Worm (Caenorhabditis elegans) whole organism, L4 larva: ENCODE data around the gene srz-12.

Experiments
- ZK337.2 ChIP-seq: fragments of 200-800 bp; sonication (Bioruptor generic); IDR thresholded peaks from 2 replicates; pipeline ENCODE4 v1.3.6; 2022; ENCODE audit warnings: missing genetic modification reagents, missing genetic modification characterization, missing compliant biosample characterization
- aha-1 ChIP-seq: fragments of 150-350 bp; peaks from one replicate; lab custom pipeline; 2014; ENCODE audit warnings: missing biosample characterization, missing genetic modification characterization
- ceh-32 ChIP-seq: sonication (generic microtip); optimal IDR thresholded peaks from 2 replicates; lab custom pipeline; 2016; ENCODE audit warnings: mild to moderate bottlenecking, missing genetic modification characterization, missing compliant biosample characterization; ENCODE audit not compliant: poor library complexity
- ceh-62 ChIP-seq: sonication (generic microtip); optimal IDR thresholded peaks from 2 replicates; lab custom pipeline; 2017; ENCODE audit warnings: missing biosample characterization, missing genetic modification characterization
- ces-1 ChIP-seq: fragments of 150-350 bp; sonication (generic microtip); optimal IDR thresholded peaks from 4 replicates; lab custom pipeline; 2014; ENCODE audit warnings: missing biosample characterization, missing genetic modification reagents, missing genetic modification characterization
- daf-16 ChIP-seq, 3 experiments: sonication (generic microtip); optimal IDR thresholded peaks; 2 replicates each; lab custom pipeline; 2016 to 2017; ENCODE audit warnings: missing genetic modification characterization in 3 of 3, missing genetic modification reagents in 3 of 3, mild to moderate bottlenecking in 2 of 3, missing compliant biosample characterization in 2 of 3, missing biosample characterization in 1 of 3, moderate library complexity in 1 of 3
- dmd-6 ChIP-seq: fragments of 200-800 bp; sonication (Bioruptor generic); IDR thresholded peaks from 2 replicates; pipeline ENCODE4 v1.3.6; 2022; ENCODE audit warnings: missing genetic modification reagents, missing genetic modification characterization, missing compliant biosample characterization
- dpl-1 ChIP-seq: fragments of 150-350 bp; optimal IDR thresholded peaks from 2 replicates; lab custom pipeline; 2014; ENCODE audit warnings: missing biosample characterization, missing genetic modification reagents, missing genetic modification characterization
- duxl-1 ChIP-seq: sonication (generic microtip); optimal IDR thresholded peaks from 2 replicates; lab custom pipeline; 2016; ENCODE audit warnings: mild to moderate bottlenecking, missing genetic modification characterization, moderate library complexity, missing compliant biosample characterization; ENCODE audit not compliant: poor library complexity
- dve-1 ChIP-seq: sonication (generic microtip); optimal IDR thresholded peaks from 2 replicates; lab custom pipeline; 2017; ENCODE audit warnings: antibody characterized with exemption, mild to moderate bottlenecking, missing genetic modification characterization, missing compliant biosample characterization; ENCODE audit not compliant: insufficient read depth
- fkh-10 ChIP-seq: fragments of 150-350 bp; optimal IDR thresholded peaks from 2 replicates; lab custom pipeline; 2014; ENCODE audit warnings: missing biosample characterization, missing genetic modification reagents, missing genetic modification characterization
- hif-1 ChIP-seq, 2 experiments: sonication (generic microtip); optimal IDR thresholded peaks; 2 replicates each; lab custom pipeline; 2016 to 2017; ENCODE audit warnings: missing compliant biosample characterization in 2 of 2, missing genetic modification characterization in 2 of 2, missing genetic modification reagents in 2 of 2, missing genotype in 2 of 2, mild to moderate bottlenecking in 1 of 2
- hlh-11 ChIP-seq: fragments of 200-800 bp; sonication (Bioruptor generic); optimal IDR thresholded peaks from 2 replicates; lab custom pipeline; 2018; ENCODE audit warnings: mild to moderate bottlenecking, missing genetic modification characterization, missing compliant biosample characterization
- hlh-30 ChIP-seq: sonication (generic microtip); optimal IDR thresholded peaks from 2 replicates; lab custom pipeline; 2017; ENCODE audit warnings: antibody characterized with exemption, mild to moderate bottlenecking, missing genetic modification characterization, missing compliant biosample characterization; ENCODE audit not compliant: insufficient read depth
- jun-1 ChIP-seq: fragments of 150-350 bp; optimal IDR thresholded peaks from 2 replicates; lab custom pipeline; 2014; ENCODE audit warnings: missing biosample characterization, missing genetic modification reagents, missing genetic modification characterization
- lin-13 ChIP-seq: fragments of 150-350 bp; optimal IDR thresholded peaks from 2 replicates; lab custom pipeline; 2014; ENCODE audit warnings: missing biosample characterization, missing genetic modification reagents, missing genetic modification characterization
- lin-29 ChIP-seq: fragments of 200-800 bp; sonication (Bioruptor generic); IDR thresholded peaks from 2 replicates; pipeline ENCODE4 v1.3.6; 2022; ENCODE audit warnings: missing genetic modification reagents, missing genetic modification characterization, missing compliant biosample characterization
- lsy-2 ChIP-seq, 2 experiments: fragments of 150-350 bp in 1 of 2; sonication (generic microtip) in 1 of 2; optimal IDR thresholded peaks; 2 replicates each; lab custom pipeline; 2014 to 2017; ENCODE audit warnings: missing biosample characterization in 2 of 2, missing genetic modification characterization in 2 of 2
- madf-5 ChIP-seq, 2 experiments: fragments of 200-800 bp; sonication (Bioruptor generic); IDR thresholded peaks; 2 replicates each; pipeline ENCODE4 v1.3.6; 2022; ENCODE audit warnings: missing compliant biosample characterization in 2 of 2, missing genetic modification characterization in 2 of 2
- mxl-2 ChIP-seq: fragments of 200-800 bp; sonication (Bioruptor generic); conservative IDR thresholded peaks from 2 replicates; pipeline ENCODE4 v1.3.6; 2022; ENCODE audit warnings: missing genetic modification reagents, missing genetic modification characterization, missing compliant biosample characterization
- nhr-102 ChIP-seq: sonication (generic microtip); optimal IDR thresholded peaks from 2 replicates; lab custom pipeline; 2016; ENCODE audit warnings: mild to moderate bottlenecking, missing genetic modification characterization, moderate library complexity, missing compliant biosample characterization
- nhr-28 ChIP-seq: fragments of 150-350 bp; optimal IDR thresholded peaks from 2 replicates; lab custom pipeline; 2014; ENCODE audit warnings: missing biosample characterization, missing genetic modification characterization
- nhr-42 ChIP-seq: fragments of 200-800 bp; sonication (Bioruptor generic); IDR thresholded peaks from 2 replicates; pipeline ENCODE4 v1.3.6; 2022; ENCODE audit warnings: missing genetic modification characterization, missing compliant biosample characterization
- nhr-6 ChIP-seq: fragments of 150-350 bp; optimal IDR thresholded peaks from 2 replicates; lab custom pipeline; 2014; ENCODE audit warnings: missing biosample characterization, missing genetic modification characterization
- nhr-77 ChIP-seq: fragments of 150-350 bp; optimal IDR thresholded peaks from 2 replicates; lab custom pipeline; 2014; ENCODE audit warnings: missing biosample characterization, missing genetic modification characterization
- pha-4 ChIP-seq, 2 experiments: fragments of 150-350 bp in 1 of 2; fragments of 200-800 bp in 1 of 2; sonication (Bioruptor generic) in 1 of 2; IDR thresholded peaks in 1 of 2; optimal IDR thresholded peaks in 1 of 2; 2 replicates each; pipeline versions ENCODE4 v1.3.6 to Lab custom; 2014 to 2022; ENCODE audit warnings: missing genetic modification characterization in 2 of 2, missing genetic modification reagents in 2 of 2, missing biosample characterization in 1 of 2, missing compliant biosample characterization in 1 of 2
- php-3 ChIP-seq: fragments of 200-800 bp; sonication (Bioruptor generic); IDR thresholded peaks from 2 replicates; pipeline ENCODE4 v1.3.6; 2022; ENCODE audit warnings: missing genetic modification reagents, missing genetic modification characterization, missing compliant biosample characterization
- pqm-1 ChIP-seq: sonication (generic microtip); optimal IDR thresholded peaks from 2 replicates; lab custom pipeline; 2017; ENCODE audit warnings: missing biosample characterization, missing genetic modification characterization
- saeg-2 ChIP-seq: fragments of 200-800 bp; sonication (Bioruptor generic); IDR thresholded peaks from 2 replicates; pipeline ENCODE4 v1.3.6; 2022; ENCODE audit warnings: missing genetic modification reagents, missing genetic modification characterization, missing compliant biosample characterization
- sdz-12 ChIP-seq: fragments of 200-800 bp; sonication (Bioruptor generic); optimal IDR thresholded peaks from 2 replicates; lab custom pipeline; 2018; ENCODE audit warnings: mild to moderate bottlenecking, missing genetic modification characterization, missing compliant biosample characterization
- tag-97 ChIP-seq: fragments of 200-800 bp; sonication (Bioruptor generic); IDR thresholded peaks from 2 replicates; pipeline ENCODE4 v1.3.6; 2022; ENCODE audit warnings: missing genetic modification characterization, missing compliant biosample characterization
- unc-130 ChIP-seq: sonication (generic microtip); optimal IDR thresholded peaks from 2 replicates; lab custom pipeline; 2016; ENCODE audit warnings: missing genetic modification reagents, missing genetic modification characterization, missing compliant biosample characterization
- zag-1 ChIP-seq: fragments of 150-350 bp; optimal IDR thresholded peaks from 2 replicates; lab custom pipeline; 2014; ENCODE audit warnings: missing biosample characterization, missing genetic modification characterization
- zip-11 ChIP-seq: fragments of 200-800 bp; sonication (Bioruptor generic); IDR thresholded peaks from 2 replicates; pipeline ENCODE4 v1.3.6; 2022; ENCODE audit warnings: missing genetic modification characterization, missing compliant biosample characterization
- ztf-11 ChIP-seq: fragments of 150-350 bp; optimal IDR thresholded peaks from 2 replicates; lab custom pipeline; 2014; ENCODE audit warnings: missing biosample characterization, missing genetic modification characterization

The srz-12 gene

DNA sequence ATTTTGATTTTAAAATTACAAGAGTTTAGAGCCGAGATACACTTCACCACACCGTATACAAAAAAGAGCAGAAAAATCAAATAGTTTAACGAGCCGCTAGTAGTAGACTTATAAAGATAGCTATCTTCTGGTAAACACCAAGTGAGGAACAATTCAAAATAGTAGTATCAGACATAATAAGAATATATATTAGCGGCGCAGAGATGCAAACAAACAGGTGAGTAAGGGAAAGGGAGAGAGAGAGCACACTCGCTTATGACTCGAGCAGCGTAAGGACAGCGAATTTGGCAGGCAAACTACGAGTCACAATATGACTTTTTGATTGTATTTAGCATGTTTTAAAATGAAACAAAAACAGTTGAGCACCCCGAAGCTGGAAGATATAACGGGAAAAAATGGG lies 28.8 kb upstream of the srz-12 start:
- peak; percentile 70 for TF ChIP-seq pqm-1
- TF ChIP-seq php-3 (GFP tag; lab: Robert Waterston, UW), result 0 out of 2 replicates have a peak, but pooled peaks have one; percentile 6
- peak; percentile 61 for TF ChIP-seq dmd-6 (GFP tag; lab: Robert Waterston, UW)
- no peak for TF ChIP-seq daf-16 (GFP tag; optimal IDR thresholded peaks at IDR 0.05; lab: Kevin White, UChicago)
- TF ChIP-seq daf-16 (tag; optimal IDR thresholded peaks at IDR 0.05; lab: Kevin White, UChicago), result peak; percentile 89
- TF ChIP-seq jun-1 (tag; lab: Kevin White, UChicago), result no peak
- TF ChIP-seq mxl-2 (GFP tag; lab: Robert Waterston, UW), result no peak
- peak; percentile 28 for TF ChIP-seq hlh-30 (tag; lab: Kevin White, UChicago)
- TF ChIP-seq pha-4 (GFP tag; IDR thresholded peaks at IDR 0.05; lab: Robert Waterston, UW), result no peak
- TF ChIP-seq pha-4 (tag; optimal IDR thresholded peaks at IDR 0.05; lab: Kevin White, UChicago), result peak; percentile 43
- no peak for TF ChIP-seq ceh-62 (tag; lab: Kevin White, UChicago)
- TF ChIP-seq lin-29 (GFP tag; lab: Robert Waterston, UW), result no peak
- peak; percentile 91 for TF ChIP-seq nhr-28 (tag; lab: Kevin White, UChicago)
- no peak for TF ChIP-seq nhr-42
- TF ChIP-seq nhr-77 (tag; lab: Kevin White, UChicago), result peak; percentile 24
- TF ChIP-seq ceh-32 (tag; lab: Kevin White, UChicago), result no peak
- no peak for TF ChIP-seq zag-1
- peak; percentile 67 for TF ChIP-seq hlh-11 (tag; lab: Kevin White, UChicago)
- no peak for TF ChIP-seq hif-1 (tag; optimal IDR thresholded peaks at IDR 0.05; lab: Kevin White, UChicago)
- TF ChIP-seq dve-1 (tag; lab: Kevin White, UChicago), result peak; percentile 59
- peak; percentile 25 for TF ChIP-seq nhr-6 (tag; lab: Kevin White, UChicago)
- no peak for TF ChIP-seq lsy-2 (tag; optimal IDR thresholded peaks at IDR 0.05; lab: Kevin White, UChicago)
- no peak for TF ChIP-seq ZK337.2
- no peak for TF ChIP-seq fkh-10 (GFP tag; lab: Kevin White, UChicago)

DNA sequence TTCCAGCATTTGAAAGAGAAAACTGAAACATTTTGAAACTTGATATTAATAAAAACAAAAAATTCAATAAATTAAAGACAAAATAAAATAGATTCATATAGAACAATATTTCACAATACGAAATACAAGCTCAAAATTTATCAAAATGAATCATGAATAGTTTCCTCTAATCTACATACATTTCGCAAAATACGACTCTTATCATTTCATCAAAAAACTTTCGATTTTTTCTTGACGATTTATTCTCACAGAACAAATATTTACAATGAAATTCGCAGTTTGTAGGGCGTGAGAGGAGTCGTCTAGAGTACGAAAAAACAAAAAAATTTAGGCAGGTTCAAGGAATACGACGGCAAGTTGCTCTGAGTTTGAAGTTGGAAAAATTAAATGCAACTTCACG lies 27.6 kb upstream of the srz-12 start:
- TF ChIP-seq ceh-62 (tag; lab: Kevin White, UChicago), result no peak
- peak; percentile 60 for TF ChIP-seq nhr-28 (tag; lab: Kevin White, UChicago)
- TF ChIP-seq daf-16 (GFP tag; optimal IDR thresholded peaks at IDR 0.05; lab: Kevin White, UChicago), result no peak
- peak; percentile 78 for TF ChIP-seq daf-16 (tag; optimal IDR thresholded peaks at IDR 0.05; lab: Kevin White, UChicago)
- TF ChIP-seq dmd-6 (GFP tag; lab: Robert Waterston, UW), result peak; percentile 35; the same call in 1 of the 2 replicates
- TF ChIP-seq ztf-11, result no peak
- TF ChIP-seq hlh-11 (tag; lab: Kevin White, UChicago), result peak; percentile 18
- TF ChIP-seq, all 104 proteins: peak for 4

ce11 chrV:15888751-15889150 lies 26.3 kb upstream of the srz-12 start, which contains the start of gene cgt-1:
TSS of gene cgt-1 (minus strand) at chrV:15888851.
- TF ChIP-seq aha-1 (tag; lab: Kevin White, UChicago), result no peak
- TF ChIP-seq madf-5 (GFP tag; IDR thresholded peaks at IDR 0.05; lab: Robert Waterston, UW), result no peak
- no peak for TF ChIP-seq jun-1 (tag; lab: Kevin White, UChicago)
- no peak for TF ChIP-seq sdz-12 (GFP tag; lab: Kevin White, UChicago)
- no peak for TF ChIP-seq pqm-1
- TF ChIP-seq lsy-2 (tag; optimal IDR thresholded peaks at IDR 0.05; lab: Kevin White, UChicago), result no peak
- peak; percentile 10 for TF ChIP-seq dve-1 (tag; lab: Kevin White, UChicago)
- TF ChIP-seq nhr-102, result no peak
- TF ChIP-seq tag-97, result no peak
- no peak for TF ChIP-seq daf-16 (GFP tag; optimal IDR thresholded peaks at IDR 0.05; lab: Kevin White, UChicago)
- peak; percentile 3 for TF ChIP-seq daf-16 (tag; optimal IDR thresholded peaks at IDR 0.05; lab: Kevin White, UChicago)
- no peak for TF ChIP-seq unc-130
- no peak for TF ChIP-seq saeg-2 (GFP tag; lab: Robert Waterston, UW)
- TF ChIP-seq dpl-1, result no peak
- no peak for TF ChIP-seq duxl-1 (tag; lab: Kevin White, UChicago)
- TF ChIP-seq zip-11, result no peak
- TF ChIP-seq ces-1 (GFP tag; lab: Kevin White, UChicago), result no peak
- no peak for TF ChIP-seq lin-13 (GFP tag; lab: Kevin White, UChicago)
